Worm (Caenorhabditis elegans): ENCODE measurements around the gene gldi-4.

- TF ChIP-seq ceh-16 (tag; optimal IDR thresholded peaks at IDR 0.05) (no peak), ceh-9 (tag; optimal IDR thresholded peaks at IDR 0.05) (no peak), ztf-11 (tag; optimal IDR thresholded peaks at IDR 0.05) (no peak), nhr-77 (tag; optimal IDR thresholded peaks at IDR 0.05) (no peak), jun-1 (tag; optimal IDR thresholded peaks at IDR 0.05) (no peak), unc-39 (tag; optimal IDR thresholded peaks at IDR 0.05) (no peak), ztf-4 (tag; optimal IDR thresholded peaks at IDR 0.05) (no peak)
These were observed 4.5 kb upstream of the gldi-4 start for ce11 chrIV:7012731-7013445.
